Worm (Caenorhabditis elegans): ENCODE data around the gene mcm-6.

DNA sequence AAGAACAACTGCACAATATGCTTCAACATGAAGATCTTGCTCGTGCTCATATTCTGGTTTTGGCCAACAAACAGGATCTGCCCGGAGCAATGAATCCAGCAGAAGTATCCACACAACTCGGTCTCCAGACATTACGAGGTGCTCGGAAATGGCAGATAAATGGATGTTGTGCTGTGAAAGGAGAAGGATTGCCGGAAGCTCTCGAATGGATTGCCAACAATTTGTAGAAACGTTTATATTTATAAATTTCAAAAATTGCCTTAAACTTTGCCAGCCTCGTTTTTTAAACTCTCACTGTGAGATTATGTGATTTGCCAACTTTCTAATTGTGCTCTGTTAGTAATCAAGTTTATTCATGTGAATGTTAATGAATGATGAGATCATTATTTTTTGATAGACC lies 29.6 kb downstream of the mcm-6 start:
- no peak for TF ChIP-seq lim-6 (tag; optimal IDR thresholded peaks at IDR 0.05)
- TF ChIP-seq unc-55 (GFP tag; optimal IDR thresholded peaks at IDR 0.05): no peak
- TF ChIP-seq eyg-1 (tag; optimal IDR thresholded peaks at IDR 0.05): no peak
- TF ChIP-seq pha-4 (tag; optimal IDR thresholded peaks at IDR 0.05): no peak
- no peak for TF ChIP-seq npax-4 (tag; optimal IDR thresholded peaks at IDR 0.05)
- no peak for TF ChIP-seq ceh-30 (tag; optimal IDR thresholded peaks at IDR 0.05)
- no peak for TF ChIP-seq tbx-7 (tag; optimal IDR thresholded peaks at IDR 0.05)
- TF ChIP-seq nhr-11 (tag; optimal IDR thresholded peaks at IDR 0.05): no peak
- no peak for TF ChIP-seq ama-1 (optimal IDR thresholded peaks at IDR 0.05)
- TF ChIP-seq unc-86 (tag; optimal IDR thresholded peaks at IDR 0.05): no peak
- TF ChIP-seq pqm-1 (tag; optimal IDR thresholded peaks at IDR 0.05): no peak
